Fruit fly (Drosophila melanogaster) whole organism, embryonic: ENCODE data around the gene CG14866.
A peak's percentile ranks its signal among the peaks of the same experiment; 100 is the strongest.

Experiments used
- CG10321 ChIP-seq: fragments of 200-800 bp; sonication (Bioruptor generic); IDR thresholded peaks from 2 replicates; pipeline ENCODE4 v1.3.6; 2022; ENCODE audit warnings: missing biosample characterization, missing genetic modification characterization
- CG10366 ChIP-seq: fragments of 200-800 bp; sonication (Bioruptor generic); IDR thresholded peaks from 2 replicates; pipeline ENCODE4 v1.3.6; 2022; ENCODE audit warnings: missing biosample characterization, missing genetic modification characterization
- CG12155 ChIP-seq: fragments of 200-800 bp; sonication (Bioruptor generic); optimal IDR thresholded peaks from 3 replicates; lab custom pipeline; 2016; ENCODE audit warnings: missing biosample characterization, missing genetic modification characterization
- CG14441 ChIP-seq: fragments of 200-800 bp; sonication (Bioruptor generic); IDR thresholded peaks from 2 replicates; pipeline ENCODE4 v1.3.6; 2022; ENCODE audit warnings: missing biosample characterization, missing genetic modification characterization
- CG15514 ChIP-seq: fragments of 200-800 bp; sonication (Bioruptor generic); optimal IDR thresholded peaks from 3 replicates; lab custom pipeline; 2017; ENCODE audit warnings: missing biosample characterization, missing genetic modification characterization, mild to moderate bottlenecking, moderate library complexity, missing genetic modification reagents
- CG1603 ChIP-seq: fragments of 200-800 bp; sonication (Bioruptor generic); optimal IDR thresholded peaks from 2 replicates; lab custom pipeline; 2019; ENCODE audit warnings: missing biosample characterization, mild to moderate bottlenecking, missing genetic modification characterization, moderate library complexity
- CG1647 ChIP-seq: fragments of 200-800 bp; sonication (Bioruptor generic); optimal IDR thresholded peaks from 3 replicates; lab custom pipeline; 2016; ENCODE audit warnings: missing biosample characterization, missing genetic modification characterization
- CG17912 ChIP-seq: fragments of 200-800 bp; sonication (Bioruptor generic); optimal IDR thresholded peaks from 2 replicates; lab custom pipeline; 2018; ENCODE audit warnings: missing biosample characterization, mild to moderate bottlenecking, missing genetic modification characterization
- CG1792 ChIP-seq: fragments of 200-800 bp; sonication (Bioruptor generic); optimal IDR thresholded peaks from 2 replicates; lab custom pipeline; 2016; ENCODE audit warnings: missing biosample characterization, missing genetic modification characterization
- CG18011 ChIP-seq: fragments of 200-800 bp; sonication (Bioruptor generic); optimal IDR thresholded peaks from 2 replicates; lab custom pipeline; 2017; ENCODE audit warnings: missing biosample characterization, missing genetic modification characterization, mild to moderate bottlenecking, moderate library complexity, missing genotype
- CG32772 ChIP-seq: fragments of 200-800 bp; sonication (Bioruptor generic); IDR thresholded peaks from 2 replicates; pipeline ENCODE4 v1.3.6; 2022; ENCODE audit warnings: missing biosample characterization, missing genetic modification characterization
- CG34224 ChIP-seq: fragments of 200-800 bp; sonication (Bioruptor generic); IDR thresholded peaks from 3 replicates; pipeline ENCODE4 v1.3.6; 2022; ENCODE audit warnings: missing biosample characterization, missing genetic modification characterization; ENCODE audit not compliant: partially characterized antibody
- CG34376 ChIP-seq: fragments of 200-800 bp; sonication (Bioruptor generic); optimal IDR thresholded peaks from 2 replicates; lab custom pipeline; 2018; ENCODE audit warnings: missing biosample characterization, mild to moderate bottlenecking, missing genetic modification characterization
- CG3838 ChIP-seq: fragments of 200-800 bp; sonication (Bioruptor generic); optimal IDR thresholded peaks from 3 replicates; lab custom pipeline; 2016; ENCODE audit warnings: missing biosample characterization, missing genetic modification characterization
- CG7786 ChIP-seq: fragments of 200-800 bp; sonication (Bioruptor generic); optimal IDR thresholded peaks from 2 replicates; lab custom pipeline; 2016; ENCODE audit warnings: missing biosample characterization, missing genetic modification characterization
- CG7987 ChIP-seq: fragments of 200-800 bp; sonication (Bioruptor generic); optimal IDR thresholded peaks from 2 replicates; lab custom pipeline; 2018; ENCODE audit warnings: missing biosample characterization, mild to moderate bottlenecking, missing genetic modification characterization, moderate library complexity
- CG8089 ChIP-seq: fragments of 200-800 bp; sonication (Bioruptor generic); optimal IDR thresholded peaks from 3 replicates; lab custom pipeline; 2016; ENCODE audit warnings: missing biosample characterization, missing genetic modification characterization
- CG8359 ChIP-seq: fragments of 200-800 bp; sonication (Bioruptor generic); optimal IDR thresholded peaks from 2 replicates; lab custom pipeline; 2017; ENCODE audit warnings: missing biosample characterization, mild to moderate bottlenecking, missing genetic modification characterization, borderline replicate concordance
- CG8924 ChIP-seq: fragments of 200-800 bp; optimal IDR thresholded peaks from 3 replicates; lab custom pipeline; 2019; ENCODE audit warnings: missing biosample characterization, mild to moderate bottlenecking, missing genetic modification characterization, moderate library complexity
- CG9932 ChIP-seq: fragments of 200-800 bp; sonication (Bioruptor generic); IDR thresholded peaks from 2 replicates; pipeline ENCODE4 v1.3.6; 2022; ENCODE audit warnings: missing biosample characterization, missing genetic modification characterization
- Dbx ChIP-seq: fragments of 200-800 bp; sonication (Bioruptor generic); IDR thresholded peaks from 3 replicates; pipeline ENCODE4 v1.3.6; 2022; ENCODE audit warnings: missing biosample characterization, missing genetic modification characterization
- Dip3 ChIP-seq: fragments of 200-800 bp; sonication (Bioruptor generic); optimal IDR thresholded peaks from 3 replicates; lab custom pipeline; 2016; ENCODE audit warnings: missing biosample characterization, missing genetic modification characterization
- Gug ChIP-seq: fragments of 200-800 bp; sonication (Bioruptor generic); IDR thresholded peaks from 4 replicates; pipeline ENCODE4 v1.3.6; 2022; ENCODE audit warnings: missing biosample characterization, missing genetic modification characterization
- HmgZ ChIP-seq: fragments of 200-800 bp; sonication (Bioruptor generic); optimal IDR thresholded peaks from 2 replicates; lab custom pipeline; 2018; ENCODE audit warnings: missing biosample characterization, mild to moderate bottlenecking, missing genetic modification characterization
- Hr78 ChIP-seq, 2 experiments: fragments of 200-800 bp in 1 of 2; fragments of >200 bp in 1 of 2; sonication (Bioruptor generic) in 1 of 2; optimal IDR thresholded peaks; 2 replicates each; lab custom pipeline; 2017 to 2019; ENCODE audit warnings: missing biosample characterization in 2 of 2, missing genetic modification characterization in 2 of 2, mild to moderate bottlenecking in 1 of 2, moderate library complexity in 1 of 2
- Kr ChIP-seq: fragments of 200-800 bp; sonication (Bioruptor generic); optimal IDR thresholded peaks from 2 replicates; lab custom pipeline; 2017; ENCODE audit warnings: missing biosample characterization, mild to moderate bottlenecking, missing genetic modification characterization
- Lpt ChIP-seq: fragments of >200 bp; optimal IDR thresholded peaks from 2 replicates; lab custom pipeline; 2018; ENCODE audit warnings: missing biosample characterization, missing genetic modification characterization
- Mad ChIP-seq: fragments of 200-800 bp; sonication (Bioruptor generic); optimal IDR thresholded peaks from 2 replicates; lab custom pipeline; 2016; ENCODE audit warnings: missing biosample characterization, missing genetic modification characterization
- NK7.1 ChIP-seq: fragments of 200-800 bp; sonication (Bioruptor generic); optimal IDR thresholded peaks from 3 replicates; lab custom pipeline; 2016; ENCODE audit warnings: missing biosample characterization, missing genetic modification characterization
- Rfx ChIP-seq: fragments of 200-800 bp; sonication (Bioruptor generic); IDR thresholded peaks from 2 replicates; pipeline ENCODE4 v1.3.6; 2022; ENCODE audit warnings: missing biosample characterization, missing genetic modification characterization
- Sin3A ChIP-seq: fragments of >200 bp; optimal IDR thresholded peaks from 2 replicates; lab custom pipeline; 2018
- Spps ChIP-seq: fragments of 200-800 bp; sonication (Bioruptor generic); optimal IDR thresholded peaks from 2 replicates; lab custom pipeline; 2018; ENCODE audit warnings: missing biosample characterization, mild to moderate bottlenecking, missing genetic modification characterization
- Trl ChIP-seq, 3 experiments: fragments of >200 bp in 2 of 3; fragments of 200-800 bp in 1 of 3; sonication (Bioruptor generic) in 1 of 3; optimal IDR thresholded peaks; 2 replicates in 1 of 3; 3 replicates in 2 of 3; lab custom pipeline; 2016 to 2017; ENCODE audit warnings: missing biosample characterization in 1 of 3, missing genetic modification characterization in 1 of 3
- bbx ChIP-seq: fragments of 200-800 bp; sonication (Bioruptor generic); IDR thresholded peaks from 2 replicates; pipeline ENCODE4 v1.3.6; 2022; ENCODE audit warnings: missing biosample characterization, missing genetic modification characterization; ENCODE audit not compliant: partially characterized antibody
- cg ChIP-seq: fragments of 200-800 bp; sonication (Bioruptor generic); optimal IDR thresholded peaks from 3 replicates; lab custom pipeline; 2019; ENCODE audit warnings: missing biosample characterization, mild to moderate bottlenecking, missing genetic modification characterization, moderate library complexity
- fru ChIP-seq: fragments of >200 bp; optimal IDR thresholded peaks from 2 replicates; lab custom pipeline; 2017
- grau ChIP-seq: fragments of 200-800 bp; optimal IDR thresholded peaks from 3 replicates; lab custom pipeline; 2019; ENCODE audit warnings: missing biosample characterization, mild to moderate bottlenecking, missing genetic modification characterization, moderate library complexity
- ham ChIP-seq: fragments of 200-800 bp; sonication (Bioruptor generic); IDR thresholded peaks from 2 replicates; pipeline ENCODE4 v1.3.6; 2022; ENCODE audit warnings: missing biosample characterization, missing genetic modification characterization
- lbe ChIP-seq: fragments of 200-800 bp; sonication (Bioruptor generic); optimal IDR thresholded peaks from 2 replicates; lab custom pipeline; 2016; ENCODE audit warnings: missing biosample characterization, mild to moderate bottlenecking, missing genetic modification characterization
- lilli ChIP-seq: fragments of 200-800 bp; sonication (Bioruptor generic); optimal IDR thresholded peaks from 3 replicates; lab custom pipeline; 2016; ENCODE audit warnings: missing biosample characterization, missing genetic modification characterization
- mld ChIP-seq: fragments of 200-800 bp; sonication (Bioruptor generic); IDR thresholded peaks from 3 replicates; pipeline ENCODE4 v1.3.6; 2022; ENCODE audit warnings: missing biosample characterization, missing genetic modification characterization; ENCODE audit not compliant: partially characterized antibody
- otp ChIP-seq: fragments of 200-800 bp; sonication (Bioruptor generic); IDR thresholded peaks from 3 replicates; pipeline ENCODE4, ENCODE4 v1.3.6; 2022; ENCODE audit warnings: missing biosample characterization, missing genetic modification characterization
- phol ChIP-seq: fragments of 200-800 bp; sonication (Bioruptor generic); optimal IDR thresholded peaks from 3 replicates; lab custom pipeline; 2018; ENCODE audit warnings: missing biosample characterization, mild to moderate bottlenecking, missing genetic modification characterization, moderate library complexity
- run ChIP-seq: fragments of 200-800 bp; sonication (Bioruptor generic); optimal IDR thresholded peaks from 3 replicates; lab custom pipeline; 2018; ENCODE audit warnings: missing biosample characterization, mild to moderate bottlenecking, missing genetic modification characterization
- sc ChIP-seq, 3 experiments: fragments of >200 bp in 2 of 3; fragments of 200-800 bp in 1 of 3; sonication (Bioruptor generic) in 1 of 3; optimal IDR thresholded peaks; 2 replicates in 2 of 3; 3 replicates in 1 of 3; lab custom pipeline; 2017; ENCODE audit warnings: mild to moderate bottlenecking in 1 of 3, missing biosample characterization in 1 of 3, missing genetic modification characterization in 1 of 3, missing genetic modification reagents in 1 of 3
- scrt ChIP-seq: fragments of 200-800 bp; sonication (Bioruptor generic); optimal IDR thresholded peaks from 2 replicates; lab custom pipeline; 2018; ENCODE audit warnings: missing biosample characterization, mild to moderate bottlenecking, missing genetic modification characterization, moderate library complexity
- sens-2 ChIP-seq: fragments of 200-800 bp; sonication (Bioruptor generic); IDR thresholded peaks from 2 replicates; pipeline ENCODE4 v1.3.6; 2022; ENCODE audit warnings: missing biosample characterization, missing genetic modification characterization
- tna ChIP-seq: fragments of 200-800 bp; sonication (Bioruptor generic); IDR thresholded peaks from 2 replicates; pipeline ENCODE4 v1.3.6; 2022; ENCODE audit warnings: missing biosample characterization, missing genetic modification characterization; ENCODE audit not compliant: partially characterized antibody
- trem ChIP-seq: fragments of 200-800 bp; optimal IDR thresholded peaks from 3 replicates; lab custom pipeline; 2019; ENCODE audit warnings: missing biosample characterization, mild to moderate bottlenecking, missing genetic modification characterization, moderate library complexity
- ttk ChIP-seq: fragments of 200-800 bp; sonication (Bioruptor generic); IDR thresholded peaks from 2 replicates; pipeline ENCODE4 v2.1.2; 2022; ENCODE audit warnings: missing biosample characterization, missing genetic modification characterization
- tx ChIP-seq: fragments of 200-800 bp; sonication (Bioruptor generic); optimal IDR thresholded peaks from 2 replicates; lab custom pipeline; 2016; ENCODE audit warnings: missing biosample characterization, missing genetic modification characterization
- yki ChIP-seq: fragments of >200 bp; optimal IDR thresholded peaks from 3 replicates; lab custom pipeline; 2018

The CG14866 gene

DNA sequence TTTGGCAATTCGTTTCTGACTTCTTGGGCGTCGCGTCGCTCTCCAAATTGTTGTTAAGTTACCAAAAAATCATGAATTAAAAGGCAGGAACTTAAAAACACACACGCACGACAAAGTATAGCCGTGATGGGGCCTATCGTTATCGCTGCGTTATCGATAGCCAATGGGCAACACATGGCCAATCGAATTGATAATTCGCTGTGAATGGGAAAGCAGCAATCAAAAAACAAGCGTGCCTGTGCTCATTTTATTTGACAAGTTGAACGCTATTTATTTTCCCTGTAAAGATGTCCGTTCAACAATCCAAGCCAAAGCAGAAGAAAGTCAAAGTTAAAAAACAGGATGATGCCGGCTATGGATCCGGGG is 29.7 kb downstream of the CG14866 start, which contains the start of the genes Surf4 and CG31301:
Surf4 (minus strand) TSS at position 159 of the 366 bp plus-strand sequence.
CG31301 (plus strand) TSS at position 188 of the 366 bp plus-strand sequence.
- TF ChIP-seq CG1792 (GFP tag; lab: Kevin White, UChicago) (no peak), CG34224 (GFP tag; lab: Robert Waterston, UW) (peak; percentile 64), tna (peak; percentile 85), sc (optimal IDR thresholded peaks at IDR 0.05; lab: Kevin White, UChicago) (no peak), sc (GFP tag; optimal IDR thresholded peaks at IDR 0.05; lab: Kevin White, UChicago) (no peak), fru (lab: Kevin White, UChicago) (no peak), CG15514 (peak; percentile 27), sens-2 (no peak), lilli (GFP tag; lab: Kevin White, UChicago) (peak; percentile 5), Lpt (GFP tag; lab: Kevin White, UChicago) (no peak), grau (tag; lab: Kevin White, UChicago) (no peak), cg (GFP tag; lab: Kevin White, UChicago) (no peak), CG32772 (GFP tag; lab: Robert Waterston, UW) (no peak), mld (GFP tag; lab: Robert Waterston, UW) (peak; percentile 72; the same call in 1 of the 3 replicates), CG7786 (no peak), trem (tag; lab: Kevin White, UChicago) (peak; percentile 29), Hr78 (GFP tag; optimal IDR thresholded peaks at IDR 0.05; lab: Kevin White, UChicago) (no peak), Kr (GFP tag; lab: Kevin White, UChicago) (no peak), CG3838 (GFP tag; lab: Kevin White, UChicago) (no peak), Trl (optimal IDR thresholded peaks at IDR 0.05; lab: Kevin White, UChicago) (no peak), Trl (GFP tag; optimal IDR thresholded peaks at IDR 0.05; lab: Kevin White, UChicago) (no peak), CG8924 (tag; lab: Kevin White, UChicago) (no peak), run (tag; lab: Kevin White, UChicago) (no peak), CG18011 (GFP tag; lab: Kevin White, UChicago) (no peak), NK7.1 (GFP tag; lab: Kevin White, UChicago) (no peak), phol (tag; lab: Kevin White, UChicago) (peak; percentile 16), CG9932 (GFP tag; lab: Robert Waterston, UW) (no peak), Sin3A (lab: Kevin White, UChicago) (peak; percentile 39), CG14441 (GFP tag; lab: Robert Waterston, UW) (no peak), CG8359 (GFP tag; lab: Kevin White, UChicago) (no peak), otp (no peak), Spps (tag; lab: Kevin White, UChicago) (no peak), lbe (GFP tag; lab: Kevin White, UChicago) (no peak), CG17912 (GFP tag; lab: Kevin White, UChicago) (no peak), CG1603 (tag; lab: Kevin White, UChicago) (peak; percentile 66), CG10366 (GFP tag; lab: Robert Waterston, UW) (no peak), CG7987 (GFP tag; lab: Kevin White, UChicago) (peak; percentile 26), Dbx (GFP tag; lab: Robert Waterston, UW) (no peak), tx (GFP tag; lab: Kevin White, UChicago) (no peak), ttk (GFP tag; lab: Robert Waterston, UW) (no peak), CG1647 (GFP tag; lab: Kevin White, UChicago) (no peak), CG8089 (GFP tag; lab: Kevin White, UChicago) (no peak), Rfx (0 out of 2 replicates have a peak, but pooled peaks have one; percentile 10), CG34376 (GFP tag; lab: Kevin White, UChicago) (peak; percentile 32), HmgZ (tag; lab: Kevin White, UChicago) (peak; percentile 2), Dip3 (GFP tag; lab: Kevin White, UChicago) (no peak), CG10321 (GFP tag; lab: Robert Waterston, UW) (no peak), Mad (no peak), Gug (GFP tag; lab: Robert Waterston, UW) (no peak), CG12155 (GFP tag; lab: Kevin White, UChicago) (peak; percentile 13), ham (GFP tag; lab: Robert Waterston, UW) (no peak), yki (no peak), bbx (GFP tag; lab: Robert Waterston, UW) (peak; percentile 85), scrt (GFP tag; lab: Kevin White, UChicago) (no peak)
